Worm (Caenorhabditis elegans) whole organism, midembryonic: ENCODE results near the gene R03G5.6.

ENCODE experiments used
- T22C8.4 ChIP-seq: fragments of 200-800 bp; sonication (Bioruptor generic); IDR thresholded peaks from 2 replicates; pipeline ENCODE4 v1.3.6; 2022; ENCODE audit warnings: missing genetic modification characterization, missing compliant biosample characterization
- cog-1 ChIP-seq: sonication (generic microtip); optimal IDR thresholded peaks from 2 replicates; lab custom pipeline; 2016; ENCODE audit warnings: missing genetic modification characterization, missing compliant biosample characterization
- flt-1 ChIP-seq: fragments of 200-800 bp; sonication (Bioruptor generic); IDR thresholded peaks from 2 replicates; pipeline ENCODE4 v1.3.6; 2022; ENCODE audit warnings: missing genetic modification characterization, missing compliant biosample characterization
- klf-2 ChIP-seq: fragments of 200-800 bp; sonication (Bioruptor generic); conservative IDR thresholded peaks from 2 replicates; pipeline ENCODE4 v1.3.6; 2022; ENCODE audit warnings: missing genetic modification reagents, missing genetic modification characterization, missing compliant biosample characterization
- med-1 ChIP-seq: sonication (generic microtip); optimal IDR thresholded peaks from 2 replicates; lab custom pipeline; 2017; ENCODE audit warnings: missing genetic modification characterization, mild to moderate bottlenecking, missing compliant biosample characterization, antibody characterized with exemption, missing genetic modification reagents; ENCODE audit not compliant: insufficient read depth
- ref-1 ChIP-seq: fragments of 200-800 bp; sonication (Bioruptor generic); conservative IDR thresholded peaks from 2 replicates; pipeline ENCODE4 v1.3.6; 2022; ENCODE audit warnings: missing genetic modification reagents, missing genetic modification characterization, missing compliant biosample characterization
- tab-1 ChIP-seq: fragments of 200-800 bp; sonication (Bioruptor generic); IDR thresholded peaks from 2 replicates; pipeline ENCODE4 v1.3.6; 2022; ENCODE audit warnings: missing genetic modification characterization, missing compliant biosample characterization
- ztf-23 ChIP-seq: fragments of 200-800 bp; sonication (Bioruptor generic); IDR thresholded peaks from 2 replicates; pipeline ENCODE4 v1.3.6; 2022; ENCODE audit warnings: missing genetic modification reagents, missing genetic modification characterization, missing compliant biosample characterization
- ztf-29 ChIP-seq: fragments of 200-800 bp; sonication (Bioruptor generic); IDR thresholded peaks from 2 replicates; pipeline ENCODE4 v1.3.6; 2022; ENCODE audit warnings: missing genetic modification reagents, missing genetic modification characterization, missing compliant biosample characterization

- TF ChIP-seq klf-2 (GFP tag; lab: Robert Waterston, UW) (no peak), cog-1 (tag; lab: Kevin White, UChicago) (no peak), T22C8.4 (GFP tag; lab: Robert Waterston, UW) (no peak), ztf-23 (GFP tag; lab: Robert Waterston, UW) (no peak), flt-1 (GFP tag; lab: Robert Waterston, UW) (no peak), ref-1 (GFP tag; lab: Robert Waterston, UW) (no peak), tab-1 (GFP tag; lab: Robert Waterston, UW) (no peak), med-1 (no peak), ztf-29 (no peak)
Observed at ce11 chrX:7827989-7828388, 11.3 kb upstream of the R03G5.6 start.
